5 fruit fly cellular contexts compared by ENCODE assay signal in genomic region chrX:11621866-11622648, dm6.
TF ChIP-seq lines count a peak whose summit lies in the region.

Gene Ptp10D, plus strand, starts transcription at chrX:11622015.

- TF ChIP-seq CTCF in whole organism, embryonic (GFP tag; optimal IDR thresholded peaks at IDR 0.05; lab: Kevin White, UChicago) = no peak

TF ChIP-seq in whole organism, adult, 20 proteins besides CTCF, POLR2A, EP300 and RAD21 (continues in another document):
- TF ChIP-seq CG1620 (GFP tag; optimal IDR thresholded peaks at IDR 0.05; lab: Kevin White, UChicago) (no peak), pad (GFP tag; optimal IDR thresholded peaks at IDR 0.05; lab: Kevin White, UChicago) (no peak), CG33017 (tag; optimal IDR thresholded peaks at IDR 0.05; lab: Kevin White, UChicago) (no peak), Crg-1 (GFP tag; optimal IDR thresholded peaks at IDR 0.05; lab: Kevin White, UChicago) (peak; percentile 21), CG7045 (GFP tag; optimal IDR thresholded peaks at IDR 0.05; lab: Kevin White, UChicago) (no peak), Mnt (GFP tag; optimal IDR thresholded peaks at IDR 0.05; lab: Kevin White, UChicago) (peak; percentile 71), CG7101 (tag; optimal IDR thresholded peaks at IDR 0.05; lab: Kevin White, UChicago) (peak; percentile 41), bab1 (GFP tag; optimal IDR thresholded peaks at IDR 0.05; lab: Kevin White, UChicago) (peak; percentile 61), kay (GFP tag; lab: Kevin White, UChicago; ENCODE audit: borderline replicate concordance) (no peak), CG11617 (GFP tag; optimal IDR thresholded peaks at IDR 0.05; lab: Kevin White, UChicago) (peak; percentile 10), tj (GFP tag; optimal IDR thresholded peaks at IDR 0.05; lab: Kevin White, UChicago) (peak; percentile 78), ovo (GFP tag; optimal IDR thresholded peaks at IDR 0.05; lab: Kevin White, UChicago) (peak; percentile 40), toe (GFP tag; optimal IDR thresholded peaks at IDR 0.05; lab: Kevin White, UChicago) (no peak), CG5204 (GFP tag; optimal IDR thresholded peaks at IDR 0.05; lab: Kevin White, UChicago) (no peak), cic (GFP tag; optimal IDR thresholded peaks at IDR 0.05; lab: Kevin White, UChicago) (peak; percentile 29), CG14711 (tag; optimal IDR thresholded peaks at IDR 0.05; lab: Kevin White, UChicago) (no peak), CG12768 (GFP tag; optimal IDR thresholded peaks at IDR 0.05; lab: Kevin White, UChicago) (peak; percentile 53), Hr96 (GFP tag; optimal IDR thresholded peaks at IDR 0.05; lab: Kevin White, UChicago) (no peak), Clk (GFP tag; optimal IDR thresholded peaks at IDR 0.05; lab: Kevin White, UChicago) (no peak)

TF ChIP-seq in whole organism, embryonic, 481 proteins besides CTCF, POLR2A, EP300 and RAD21 (continues in another document):
- TF ChIP-seq CG4820 (GFP tag; optimal IDR thresholded peaks at IDR 0.05; lab: Kevin White, UChicago) = no peak
- no peak for TF ChIP-seq CG30020 (tag; optimal IDR thresholded peaks at IDR 0.05; lab: Kevin White, UChicago)
- TF ChIP-seq ind (GFP tag; optimal IDR thresholded peaks at IDR 0.05; lab: Kevin White, UChicago) = no peak
- no peak for TF ChIP-seq aop (GFP tag; IDR thresholded peaks at IDR 0.05; lab: Robert Waterston, UW)
- TF ChIP-seq CG11398 (GFP tag; optimal IDR thresholded peaks at IDR 0.05; lab: Kevin White, UChicago) = no peak
- TF ChIP-seq sc (optimal IDR thresholded peaks at IDR 0.05; lab: Kevin White, UChicago) = no peak
- no peak for TF ChIP-seq sc (GFP tag; optimal IDR thresholded peaks at IDR 0.05; lab: Kevin White, UChicago)
- peak; percentile 33; the same call in 1 of the 3 replicates for TF ChIP-seq ken (GFP tag; IDR thresholded peaks at IDR 0.05; lab: Robert Waterston, UW)
- peak; percentile 9 for TF ChIP-seq CG9437 (GFP tag; optimal IDR thresholded peaks at IDR 0.05; lab: Kevin White, UChicago)
- TF ChIP-seq CG6654 (GFP tag; optimal IDR thresholded peaks at IDR 0.05; lab: Kevin White, UChicago) = no peak
- no peak for TF ChIP-seq CG9876 (GFP tag; optimal IDR thresholded peaks at IDR 0.05; lab: Kevin White, UChicago)
- no peak for TF ChIP-seq dmrt11E (tag; optimal IDR thresholded peaks at IDR 0.05; lab: Kevin White, UChicago)
- TF ChIP-seq vfl (GFP tag; optimal IDR thresholded peaks at IDR 0.05; lab: Kevin White, UChicago) = no peak
- TF ChIP-seq Nf-YB (GFP tag; optimal IDR thresholded peaks at IDR 0.05; lab: Kevin White, UChicago) = no peak
- TF ChIP-seq CG18262 (tag; optimal IDR thresholded peaks at IDR 0.05; lab: Kevin White, UChicago) = no peak
- TF ChIP-seq CG8944 (GFP tag; optimal IDR thresholded peaks at IDR 0.05; lab: Kevin White, UChicago) = no peak
- TF ChIP-seq Blimp-1 (GFP tag; optimal IDR thresholded peaks at IDR 0.05; lab: Kevin White, UChicago) = peak; percentile 19
- TF ChIP-seq CG8089 (GFP tag; optimal IDR thresholded peaks at IDR 0.05; lab: Kevin White, UChicago) = no peak
- no peak for TF ChIP-seq gt (GFP tag; IDR thresholded peaks at IDR 0.05; lab: Robert Waterston, UW)
- no peak for TF ChIP-seq CG4424 (GFP tag; optimal IDR thresholded peaks at IDR 0.05; lab: Kevin White, UChicago)

TF ChIP-seq in whole organism, prepupa, 60 proteins besides CTCF, POLR2A, EP300 and RAD21 (continues in another document):
- TF ChIP-seq CG11294 (GFP tag; IDR thresholded peaks at IDR 0.05; lab: Robert Waterston, UW) (no peak), Sox15 (GFP tag; optimal IDR thresholded peaks at IDR 0.05; lab: Kevin White, UChicago) (no peak), Hr4 (GFP tag; optimal IDR thresholded peaks at IDR 0.05; lab: Kevin White, UChicago) (no peak), CG16779 (tag; optimal IDR thresholded peaks at IDR 0.05; lab: Kevin White, UChicago) (peak; percentile 6), CG34406 (GFP tag; optimal IDR thresholded peaks at IDR 0.05; lab: Kevin White, UChicago) (no peak), Eip93F (GFP tag; optimal IDR thresholded peaks at IDR 0.05; lab: Kevin White, UChicago) (no peak), ss (GFP tag; optimal IDR thresholded peaks at IDR 0.05; lab: Kevin White, UChicago) (peak; percentile 37), topi (GFP tag; optimal IDR thresholded peaks at IDR 0.05; lab: Kevin White, UChicago) (no peak), dsx (GFP tag; optimal IDR thresholded peaks at IDR 0.05; lab: Kevin White, UChicago; ENCODE audit: poor library complexity, severe bottlenecking) (peak; percentile 55), achi (GFP tag; optimal IDR thresholded peaks at IDR 0.05; lab: Kevin White, UChicago) (no peak), OdsH (GFP tag; optimal IDR thresholded peaks at IDR 0.05; lab: Kevin White, UChicago) (no peak), CG6854 (GFP tag; optimal IDR thresholded peaks at IDR 0.05; lab: Kevin White, UChicago) (peak; percentile 27), Met (GFP tag; optimal IDR thresholded peaks at IDR 0.05; lab: Kevin White, UChicago) (no peak), dac (GFP tag; optimal IDR thresholded peaks at IDR 0.05; lab: Kevin White, UChicago) (no peak), CG6808 (GFP tag; optimal IDR thresholded peaks at IDR 0.05; lab: Kevin White, UChicago) (no peak), CG10631 (GFP tag; optimal IDR thresholded peaks at IDR 0.05; lab: Kevin White, UChicago) (no peak), eg (GFP tag; IDR thresholded peaks at IDR 0.05; lab: Robert Waterston, UW) (peak; percentile 45; the same call in 1 of the 3 replicates), CG32006 (GFP tag; optimal IDR thresholded peaks at IDR 0.05; lab: Kevin White, UChicago) (no peak), Hr39 (GFP tag; optimal IDR thresholded peaks at IDR 0.05; lab: Kevin White, UChicago) (no peak), CG11902 (GFP tag; optimal IDR thresholded peaks at IDR 0.05; lab: Kevin White, UChicago) (no peak)

TF ChIP-seq in whole organism, pupa, 21 proteins besides CTCF, POLR2A, EP300 and RAD21:
- TF ChIP-seq Pif1A (GFP tag; optimal IDR thresholded peaks at IDR 0.05; lab: Kevin White, UChicago) = no peak
- peak; percentile 46; the same call in 1 of the 2 replicates for TF ChIP-seq Ets98B (GFP tag; IDR thresholded peaks at IDR 0.05; lab: Robert Waterston, UW)
- TF ChIP-seq CG15710 (tag; optimal IDR thresholded peaks at IDR 0.05; lab: Kevin White, UChicago) = no peak
- no peak for TF ChIP-seq CG13204 (GFP tag; optimal IDR thresholded peaks at IDR 0.05; lab: Kevin White, UChicago)
- no peak for TF ChIP-seq CG10348 (GFP tag; IDR thresholded peaks at IDR 0.05; lab: Robert Waterston, UW)
- TF ChIP-seq CG4496 (GFP tag; IDR thresholded peaks at IDR 0.05; lab: Robert Waterston, UW) = peak; percentile 64
- TF ChIP-seq CG32121 (GFP tag; IDR thresholded peaks at IDR 0.05; lab: Robert Waterston, UW) = peak; percentile 56
- TF ChIP-seq fd96Ca (GFP tag; IDR thresholded peaks at IDR 0.05; lab: Robert Waterston, UW) = no peak
- peak; percentile 58; the same call in 1 of the 2 replicates for TF ChIP-seq CG12605 (GFP tag; IDR thresholded peaks at IDR 0.05; lab: Robert Waterston, UW)
- no peak for TF ChIP-seq EcR (GFP tag; optimal IDR thresholded peaks at IDR 0.05; lab: Kevin White, UChicago)
- TF ChIP-seq CG8301 (tag; optimal IDR thresholded peaks at IDR 0.05; lab: Kevin White, UChicago) = no peak

TF ChIP-seq in whole organism, wandering third instar larva, 38 proteins besides CTCF, POLR2A, EP300 and RAD21 (continues in another document):
- TF ChIP-seq CG32264 (GFP tag; optimal IDR thresholded peaks at IDR 0.05; lab: Kevin White, UChicago) (no peak), Dfd (GFP tag; optimal IDR thresholded peaks at IDR 0.05; lab: Kevin White, UChicago) (peak; percentile 28), pan (optimal IDR thresholded peaks at IDR 0.05; lab: Kevin White, UChicago) (no peak), GATAd (GFP tag; optimal IDR thresholded peaks at IDR 0.05; lab: Kevin White, UChicago) (no peak), woc (GFP tag; optimal IDR thresholded peaks at IDR 0.05; lab: Kevin White, UChicago) (no peak), dsf (GFP tag; optimal IDR thresholded peaks at IDR 0.05; lab: Kevin White, UChicago; ENCODE audit: borderline replicate concordance) (no peak), dl (GFP tag; optimal IDR thresholded peaks at IDR 0.05; lab: Kevin White, UChicago; ENCODE audit: insufficient read depth in 1 of 2, partially characterized antibody in 2 of 2) (peak in 1 of 2 experiments; percentile 4), HLH106 (tag; optimal IDR thresholded peaks at IDR 0.05; lab: Kevin White, UChicago) (no peak), psq (GFP tag; optimal IDR thresholded peaks at IDR 0.05; lab: Kevin White, UChicago) (peak; percentile 22), Jra (GFP tag; optimal IDR thresholded peaks at IDR 0.05; lab: Kevin White, UChicago) (no peak), tai (GFP tag; optimal IDR thresholded peaks at IDR 0.05; lab: Kevin White, UChicago) (no peak), jim (GFP tag; optimal IDR thresholded peaks at IDR 0.05; lab: Kevin White, UChicago) (peak; percentile 34), Hr78 (GFP tag; optimal IDR thresholded peaks at IDR 0.05; lab: Kevin White, UChicago) (no peak), N (GFP tag; optimal IDR thresholded peaks at IDR 0.05; lab: Kevin White, UChicago) (no peak), Dif (GFP tag; optimal IDR thresholded peaks at IDR 0.05; lab: Kevin White, UChicago; ENCODE audit: partially characterized antibody) (no peak), Rel (GFP tag; optimal IDR thresholded peaks at IDR 0.05; lab: Kevin White, UChicago) (no peak), Rel (tag; optimal IDR thresholded peaks at IDR 0.05; lab: Kevin White, UChicago) (peak; percentile 10), foxo (GFP tag; optimal IDR thresholded peaks at IDR 0.05; lab: Kevin White, UChicago) (no peak), brk (GFP tag; optimal IDR thresholded peaks at IDR 0.05; lab: Kevin White, UChicago) (no peak), Abd-B (GFP tag; optimal IDR thresholded peaks at IDR 0.05; lab: Kevin White, UChicago) (no peak), br (GFP tag; optimal IDR thresholded peaks at IDR 0.05; lab: Kevin White, UChicago) (no peak), sv (GFP tag; optimal IDR thresholded peaks at IDR 0.05; lab: Kevin White, UChicago) (peak; percentile 1), fru (GFP tag; optimal IDR thresholded peaks at IDR 0.05; lab: Kevin White, UChicago) (no peak), lola (GFP tag; optimal IDR thresholded peaks at IDR 0.05; lab: Kevin White, UChicago) (no peak), Sp1 (GFP tag; optimal IDR thresholded peaks at IDR 0.05; lab: Kevin White, UChicago) (peak; percentile 22), Mio (GFP tag; optimal IDR thresholded peaks at IDR 0.05; lab: Kevin White, UChicago) (no peak), CG9705 (GFP tag; optimal IDR thresholded peaks at IDR 0.05; lab: Kevin White, UChicago) (no peak), Myc (optimal IDR thresholded peaks at IDR 0.05; lab: Kevin White, UChicago) (no peak), Hnf4 (GFP tag; optimal IDR thresholded peaks at IDR 0.05; lab: Kevin White, UChicago) (peak; percentile 42), rgr (GFP tag; optimal IDR thresholded peaks at IDR 0.05; lab: Kevin White, UChicago) (no peak), usp (GFP tag; optimal IDR thresholded peaks at IDR 0.05; lab: Kevin White, UChicago) (no peak), Vsx2 (GFP tag; optimal IDR thresholded peaks at IDR 0.05; lab: Kevin White, UChicago; ENCODE audit: partially characterized antibody) (no peak)
